Fruit fly (Drosophila melanogaster) whole organism, wandering third instar larva: ENCODE data around the gene CG12003.

Source experiments
- CrebA ChIP-seq: fragments of 200-800 bp; sonication (Bioruptor generic); optimal IDR thresholded peaks from 2 replicates; lab custom pipeline; 2016; ENCODE audit warnings: missing biosample characterization, mild to moderate bottlenecking, missing genetic modification characterization, borderline replicate concordance
- Dif ChIP-seq: fragments of 200-275, 200-300 bp; sonication (Bioruptor generic); optimal IDR thresholded peaks from 2 replicates; lab custom pipeline; 2018; ENCODE audit warnings: missing biosample characterization, missing genetic modification characterization; ENCODE audit not compliant: partially characterized antibody
- Hnf4 ChIP-seq: fragments of 200-800 bp; sonication (Bioruptor generic); optimal IDR thresholded peaks from 2 replicates; lab custom pipeline; 2016; ENCODE audit warnings: missing biosample characterization, mild to moderate bottlenecking, missing genetic modification characterization
- Myc ChIP-seq: fragments of >200 bp; optimal IDR thresholded peaks from 2 replicates; lab custom pipeline; 2017
- Sp1 ChIP-seq: fragments of 200-800 bp; sonication (Bioruptor generic); optimal IDR thresholded peaks from 3 replicates; lab custom pipeline; 2019; ENCODE audit warnings: missing biosample characterization, mild to moderate bottlenecking, missing genetic modification characterization, moderate library complexity
- Vsx2 ChIP-seq: fragments of 200-300, 225-300 bp; sonication (Bioruptor generic); optimal IDR thresholded peaks from 2 replicates; lab custom pipeline; 2018; ENCODE audit warnings: missing biosample characterization, missing genetic modification characterization; ENCODE audit not compliant: partially characterized antibody
- dmrt93B ChIP-seq: fragments of 200-800 bp; sonication (Bioruptor generic); optimal IDR thresholded peaks from 2 replicates; lab custom pipeline; 2018; ENCODE audit warnings: missing biosample characterization, mild to moderate bottlenecking, missing genetic modification characterization
- ey ChIP-seq: fragments of 200-800 bp; sonication (Bioruptor generic); optimal IDR thresholded peaks from 2 replicates; lab custom pipeline; 2016; ENCODE audit warnings: missing biosample characterization, missing genetic modification characterization
- fru ChIP-seq: fragments of 200-800 bp; sonication (Bioruptor generic); optimal IDR thresholded peaks from 3 replicates; lab custom pipeline; 2016; ENCODE audit warnings: missing biosample characterization, mild to moderate bottlenecking, missing genetic modification characterization
- h ChIP-seq: fragments of 200-800 bp; sonication (Bioruptor generic); optimal IDR thresholded peaks from 3 replicates; lab custom pipeline; 2016; ENCODE audit warnings: missing biosample characterization, mild to moderate bottlenecking, missing genetic modification characterization
- psq ChIP-seq: fragments of 200-800 bp; sonication (Bioruptor generic); optimal IDR thresholded peaks from 3 replicates; lab custom pipeline; 2017; ENCODE audit warnings: missing biosample characterization, mild to moderate bottlenecking, missing genetic modification characterization, moderate library complexity
- tai ChIP-seq: sonication (Bioruptor generic); optimal IDR thresholded peaks from 2 replicates; lab custom pipeline; 2016; ENCODE audit warnings: missing biosample characterization, missing genetic modification characterization
- usp ChIP-seq: fragments of >200 bp; optimal IDR thresholded peaks from 2 replicates; lab custom pipeline; 2017; ENCODE audit warnings: missing biosample characterization, missing genetic modification characterization
- woc ChIP-seq: sonication (Bioruptor generic); optimal IDR thresholded peaks from 2 replicates; lab custom pipeline; 2016; ENCODE audit warnings: missing biosample characterization, mild to moderate bottlenecking, missing genetic modification characterization

dm6 chr3L:1531159-1531558, 34.0 kb upstream of the CG12003 start, which contains the start of gene Ir62a:
- TF ChIP-seq ey (GFP tag; lab: Kevin White, UChicago) (no peak), Myc (lab: Kevin White, UChicago) (no peak), dmrt93B (GFP tag; lab: Kevin White, UChicago) (no peak), usp (GFP tag; lab: Kevin White, UChicago) (no peak), h (no peak), woc (GFP tag; lab: Kevin White, UChicago) (no peak), Sp1 (GFP tag; lab: Kevin White, UChicago) (no peak), psq (GFP tag; lab: Kevin White, UChicago) (no peak), Vsx2 (GFP tag; lab: Kevin White, UChicago) (no peak), tai (GFP tag; lab: Kevin White, UChicago) (no peak), Hnf4 (no peak), CrebA (GFP tag; lab: Kevin White, UChicago) (no peak), fru (GFP tag; lab: Kevin White, UChicago) (no peak), Dif (no peak)
